Worm (Caenorhabditis elegans): ENCODE data around the gene M05D6.9.

DNA sequence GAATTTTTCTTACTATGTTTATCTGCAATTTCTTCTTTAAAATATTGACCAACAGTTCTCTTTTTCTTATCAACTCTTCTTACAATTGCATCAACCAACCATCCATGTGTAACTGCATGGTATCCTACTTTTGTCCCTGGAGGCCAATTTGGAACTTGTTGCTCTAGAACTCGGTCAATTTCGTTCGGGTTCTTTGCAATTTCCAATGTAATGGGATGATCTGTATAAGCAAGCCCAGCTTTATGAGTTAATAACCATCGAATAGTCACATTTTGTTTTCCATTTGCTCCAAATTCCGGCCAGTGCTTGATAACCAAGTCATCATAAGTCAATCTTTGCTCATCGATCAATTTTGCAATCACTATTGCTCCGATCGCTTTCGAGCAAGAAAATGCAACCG lies 14.7 kb upstream of the M05D6.9 start:
- TF ChIP-seq W03F9.2 (tag; optimal IDR thresholded peaks at IDR 0.05) (no peak), him-1 (tag; optimal IDR thresholded peaks at IDR 0.05) (no peak), dao-5 (tag; optimal IDR thresholded peaks at IDR 0.05) (no peak)
